Worm (Caenorhabditis elegans): ENCODE measurements around the gene haao-1.

haao-1 gene

ce11 chrV:9549459-9549858 lies 44.7 kb downstream of the haao-1 start, which contains the start of gene nstp-10:
nstp-10 (minus strand) TSS chrV:9549836.
- TF ChIP-seq mdl-1 (tag; optimal IDR thresholded peaks at IDR 0.05) (no peak), pag-3 (tag; optimal IDR thresholded peaks at IDR 0.05; ENCODE audit: borderline replicate concordance, insufficient read depth) (no peak), nhr-47 (tag; optimal IDR thresholded peaks at IDR 0.05) (peak; percentile 45), sox-4 (tag; optimal IDR thresholded peaks at IDR 0.05) (no peak), nhr-84 (tag; optimal IDR thresholded peaks at IDR 0.05) (no peak), nhr-20 (tag; optimal IDR thresholded peaks at IDR 0.05) (peak; percentile 44), rnt-1 (tag; optimal IDR thresholded peaks at IDR 0.05) (peak; percentile 36), elt-2 (tag; optimal IDR thresholded peaks at IDR 0.05) (no peak), fos-1 (tag; optimal IDR thresholded peaks at IDR 0.05) (peak; percentile 12), ztf-11 (tag; optimal IDR thresholded peaks at IDR 0.05) (no peak), jun-1 (tag; optimal IDR thresholded peaks at IDR 0.05) (peak; percentile 7), nhr-90 (tag; optimal IDR thresholded peaks at IDR 0.05; ENCODE audit: poor library complexity) (no peak), tbx-2 (tag; optimal IDR thresholded peaks at IDR 0.05) (peak; percentile 16), vab-15 (tag; optimal IDR thresholded peaks at IDR 0.05) (no peak), C04F5.9 (tag; optimal IDR thresholded peaks at IDR 0.05) (no peak), sup-37 (GFP tag; optimal IDR thresholded peaks at IDR 0.05) (no peak), dpl-1 (GFP tag; optimal IDR thresholded peaks at IDR 0.05) (peak; percentile 12 to 46 (median 43)), aly-2 (tag; optimal IDR thresholded peaks at IDR 0.05) (no peak), fkh-8 (tag; optimal IDR thresholded peaks at IDR 0.05) (peak; percentile 11), ceh-8 (GFP tag; optimal IDR thresholded peaks at IDR 0.05) (no peak), nhr-237 (tag; optimal IDR thresholded peaks at IDR 0.05) (no peak), unc-86 (tag; optimal IDR thresholded peaks at IDR 0.05) (peak; percentile 35), ceh-88 (GFP tag; IDR thresholded peaks at IDR 0.05) (no peak), egl-27 (tag; optimal IDR thresholded peaks at IDR 0.05) (no peak), swsn-7 (tag; optimal IDR thresholded peaks at IDR 0.05) (peak; percentile 46), skn-1 (tag; optimal IDR thresholded peaks at IDR 0.05) (peak; percentile 21), ets-5 (GFP tag; IDR thresholded peaks at IDR 0.05) (no peak), nhr-76 (tag; optimal IDR thresholded peaks at IDR 0.05) (no peak), C34B4.2 (tag; optimal IDR thresholded peaks at IDR 0.05) (no peak), C16A3.4 (tag; optimal IDR thresholded peaks at IDR 0.05) (peak; percentile 31), ceh-90 (tag; optimal IDR thresholded peaks at IDR 0.05) (no peak), unc-30 (tag; optimal IDR thresholded peaks at IDR 0.05) (no peak), lir-3 (tag; optimal IDR thresholded peaks at IDR 0.05; ENCODE audit: poor library complexity) (no peak), lin-13 (GFP tag; optimal IDR thresholded peaks at IDR 0.05) (peak; percentile 16), efl-3 (GFP tag; optimal IDR thresholded peaks at IDR 0.05) (no peak), ceh-63 (GFP tag; optimal IDR thresholded peaks at IDR 0.05) (no peak), lsy-2 (tag; optimal IDR thresholded peaks at IDR 0.05) (peak; percentile 62 to 79), F16B12.6 (tag; optimal IDR thresholded peaks at IDR 0.05) (peak; percentile 73), pax-3 (tag; optimal IDR thresholded peaks at IDR 0.05) (no peak), ces-1 (GFP tag; optimal IDR thresholded peaks at IDR 0.05) (no peak), aha-1 (tag; optimal IDR thresholded peaks at IDR 0.05) (no peak), nhr-77 (tag; optimal IDR thresholded peaks at IDR 0.05) (no peak), ztf-4 (tag; optimal IDR thresholded peaks at IDR 0.05) (no peak), nhr-12 (tag; optimal IDR thresholded peaks at IDR 0.05) (no peak), mep-1 (tag; optimal IDR thresholded peaks at IDR 0.05) (peak; percentile 12), xbp-1 (tag; optimal IDR thresholded peaks at IDR 0.05) (peak; percentile 51), ceh-82 (tag; optimal IDR thresholded peaks at IDR 0.05) (peak in 1 of 3 experiments; percentile 31), nhr-71 (tag; optimal IDR thresholded peaks at IDR 0.05) (peak; percentile 54), lin-39 (tag; optimal IDR thresholded peaks at IDR 0.05) (no peak), lin-35 (GFP tag; optimal IDR thresholded peaks at IDR 0.05) (peak; percentile 57 to 69), dsc-1 (tag; optimal IDR thresholded peaks at IDR 0.05) (peak; percentile 16), zag-1 (tag; optimal IDR thresholded peaks at IDR 0.05) (no peak), hlh-17 (GFP tag; optimal IDR thresholded peaks at IDR 0.05; ENCODE audit: borderline replicate concordance) (no peak)

Data from whole organism, L1 larva.